Worm (Caenorhabditis elegans) whole organism, midembryonic: ENCODE results near the gene nhr-124.

ENCODE experiments used
- T22C8.4 ChIP-seq: fragments of 200-800 bp; sonication (Bioruptor generic); IDR thresholded peaks from 2 replicates; pipeline ENCODE4 v1.3.6; 2022; ENCODE audit warnings: missing genetic modification characterization, missing compliant biosample characterization
- cog-1 ChIP-seq: sonication (generic microtip); optimal IDR thresholded peaks from 2 replicates; lab custom pipeline; 2016; ENCODE audit warnings: missing genetic modification characterization, missing compliant biosample characterization
- flt-1 ChIP-seq: fragments of 200-800 bp; sonication (Bioruptor generic); IDR thresholded peaks from 2 replicates; pipeline ENCODE4 v1.3.6; 2022; ENCODE audit warnings: missing genetic modification characterization, missing compliant biosample characterization
- klf-2 ChIP-seq: fragments of 200-800 bp; sonication (Bioruptor generic); conservative IDR thresholded peaks from 2 replicates; pipeline ENCODE4 v1.3.6; 2022; ENCODE audit warnings: missing genetic modification reagents, missing genetic modification characterization, missing compliant biosample characterization
- med-1 ChIP-seq: sonication (generic microtip); optimal IDR thresholded peaks from 2 replicates; lab custom pipeline; 2017; ENCODE audit warnings: missing genetic modification characterization, mild to moderate bottlenecking, missing compliant biosample characterization, antibody characterized with exemption, missing genetic modification reagents; ENCODE audit not compliant: insufficient read depth
- ref-1 ChIP-seq: fragments of 200-800 bp; sonication (Bioruptor generic); conservative IDR thresholded peaks from 2 replicates; pipeline ENCODE4 v1.3.6; 2022; ENCODE audit warnings: missing genetic modification reagents, missing genetic modification characterization, missing compliant biosample characterization
- tab-1 ChIP-seq: fragments of 200-800 bp; sonication (Bioruptor generic); IDR thresholded peaks from 2 replicates; pipeline ENCODE4 v1.3.6; 2022; ENCODE audit warnings: missing genetic modification characterization, missing compliant biosample characterization
- ztf-23 ChIP-seq: fragments of 200-800 bp; sonication (Bioruptor generic); IDR thresholded peaks from 2 replicates; pipeline ENCODE4 v1.3.6; 2022; ENCODE audit warnings: missing genetic modification reagents, missing genetic modification characterization, missing compliant biosample characterization
- ztf-29 ChIP-seq: fragments of 200-800 bp; sonication (Bioruptor generic); IDR thresholded peaks from 2 replicates; pipeline ENCODE4 v1.3.6; 2022; ENCODE audit warnings: missing genetic modification reagents, missing genetic modification characterization, missing compliant biosample characterization

ce11 chrV:3929099-3929498 is 43.1 kb upstream of the nhr-124 start, which contains the start of gene srx-64:
- TF ChIP-seq flt-1 (GFP tag; lab: Robert Waterston, UW) (no peak), ztf-29 (GFP tag; lab: Robert Waterston, UW) (no peak), tab-1 (GFP tag; lab: Robert Waterston, UW) (no peak), cog-1 (tag; lab: Kevin White, UChicago) (no peak), klf-2 (no peak), ztf-23 (GFP tag; lab: Robert Waterston, UW) (no peak), T22C8.4 (GFP tag; lab: Robert Waterston, UW) (no peak), ref-1 (GFP tag; lab: Robert Waterston, UW) (no peak), med-1 (no peak)
